Fruit fly (Drosophila melanogaster) whole organism, prepupa: Measurements from ENCODE around the gene CG34281.

Experiments used
- Blimp-1 ChIP-seq: fragments of 200-800 bp; sonication (Bioruptor generic); optimal IDR thresholded peaks from 3 replicates; lab custom pipeline; 2017; ENCODE audit warnings: missing biosample characterization, missing genetic modification characterization, mild to moderate bottlenecking, moderate library complexity, missing genetic modification reagents
- CG10631 ChIP-seq: fragments of 200-800 bp; sonication (Bioruptor generic); optimal IDR thresholded peaks from 2 replicates; lab custom pipeline; 2016; ENCODE audit warnings: missing biosample characterization, missing genetic modification characterization
- CG11294 ChIP-seq: fragments of 200-800 bp; sonication (Bioruptor generic); IDR thresholded peaks from 2 replicates; pipeline ENCODE4 v1.3.6; 2022; ENCODE audit warnings: missing biosample characterization, missing genetic modification characterization
- CG11902 ChIP-seq: fragments of 200-800 bp; sonication (Bioruptor generic); optimal IDR thresholded peaks from 3 replicates; lab custom pipeline; 2016; ENCODE audit warnings: missing biosample characterization, missing genetic modification characterization
- CG15336 ChIP-seq: fragments of 200-800 bp; sonication (Bioruptor generic); IDR thresholded peaks from 2 replicates; pipeline ENCODE4 v1.3.6; 2022; ENCODE audit warnings: missing biosample characterization, missing genetic modification characterization
- CG1621 ChIP-seq: fragments of 200-800 bp; sonication (Bioruptor generic); optimal IDR thresholded peaks from 3 replicates; lab custom pipeline; 2018; ENCODE audit warnings: missing biosample characterization, mild to moderate bottlenecking, missing genetic modification characterization
- CG16779 ChIP-seq: fragments of 200-800 bp; sonication (Bioruptor generic); optimal IDR thresholded peaks from 3 replicates; lab custom pipeline; 2017; ENCODE audit warnings: missing biosample characterization, mild to moderate bottlenecking, missing genetic modification characterization
- CG3032 ChIP-seq: fragments of 200-800 bp; optimal IDR thresholded peaks from 2 replicates; lab custom pipeline; 2019; ENCODE audit warnings: missing biosample characterization, mild to moderate bottlenecking, missing genetic modification characterization, moderate library complexity
- CG31627 ChIP-seq: fragments of 200-800 bp; sonication (Bioruptor generic); optimal IDR thresholded peaks from 3 replicates; lab custom pipeline; 2016; ENCODE audit warnings: missing biosample characterization, missing genetic modification characterization
- CG32006 ChIP-seq: fragments of 200-800 bp; sonication (Bioruptor generic); optimal IDR thresholded peaks from 3 replicates; lab custom pipeline; 2017; ENCODE audit warnings: missing biosample characterization, mild to moderate bottlenecking, missing genetic modification characterization
- CG34406 ChIP-seq: fragments of 200-800 bp; sonication (Bioruptor generic); optimal IDR thresholded peaks from 3 replicates; lab custom pipeline; 2016; ENCODE audit warnings: missing biosample characterization, missing genetic modification characterization
- CG3919 ChIP-seq: fragments of 200-800 bp; sonication (Bioruptor generic); optimal IDR thresholded peaks from 3 replicates; lab custom pipeline; 2016; ENCODE audit warnings: missing biosample characterization, missing genetic modification characterization
- CG4318 ChIP-seq: fragments of 200-800 bp; sonication (Bioruptor generic); optimal IDR thresholded peaks from 3 replicates; lab custom pipeline; 2017; ENCODE audit warnings: missing biosample characterization, mild to moderate bottlenecking, missing genetic modification characterization
- CG6163 ChIP-seq: fragments of 200-800 bp; sonication (Bioruptor generic); IDR thresholded peaks from 3 replicates; pipeline ENCODE4 v1.3.6; 2022; ENCODE audit warnings: missing biosample characterization, missing genetic modification characterization
- CG6792 ChIP-seq: fragments of 200-800 bp; sonication (Bioruptor generic); optimal IDR thresholded peaks from 3 replicates; lab custom pipeline; 2016; ENCODE audit warnings: missing biosample characterization, missing genetic modification characterization
- CG6808 ChIP-seq: fragments of 200-800 bp; sonication (Bioruptor generic); optimal IDR thresholded peaks from 3 replicates; lab custom pipeline; 2017; ENCODE audit warnings: missing biosample characterization, missing genetic modification characterization, mild to moderate bottlenecking, moderate library complexity, missing genetic modification reagents
- CG6854 ChIP-seq: fragments of 200-800 bp; sonication (Bioruptor generic); optimal IDR thresholded peaks from 2 replicates; lab custom pipeline; 2017; ENCODE audit warnings: missing biosample characterization, mild to moderate bottlenecking, missing genetic modification characterization
- CG7368 ChIP-seq: fragments of 200-800 bp; sonication (Bioruptor generic); optimal IDR thresholded peaks from 3 replicates; lab custom pipeline; 2016; ENCODE audit warnings: missing biosample characterization, missing genetic modification characterization
- CG8119 ChIP-seq: fragments of 200-800 bp; sonication (Bioruptor generic); IDR thresholded peaks from 3 replicates; pipeline ENCODE4 v1.3.6; 2022; ENCODE audit warnings: missing biosample characterization, missing genetic modification characterization
- CG8632 ChIP-seq: fragments of 200-800 bp; sonication (Bioruptor generic); optimal IDR thresholded peaks from 3 replicates; lab custom pipeline; 2016; ENCODE audit warnings: missing biosample characterization, missing genetic modification characterization
- CG9139 ChIP-seq: fragments of 200-800 bp; sonication (Bioruptor generic); optimal IDR thresholded peaks from 3 replicates; lab custom pipeline; 2017; ENCODE audit warnings: missing biosample characterization, mild to moderate bottlenecking, missing genetic modification characterization
- Eip75B ChIP-seq: fragments of 200-800 bp; sonication (Bioruptor generic); optimal IDR thresholded peaks from 3 replicates; lab custom pipeline; 2016; ENCODE audit warnings: missing biosample characterization, missing genetic modification characterization
- Eip78C ChIP-seq: fragments of 200-800 bp; sonication (Bioruptor generic); peaks from one replicate; lab custom pipeline; 2016; ENCODE audit warnings: missing biosample characterization, missing genetic modification characterization
- Eip93F ChIP-seq: fragments of 200-800 bp; sonication (Bioruptor generic); optimal IDR thresholded peaks from 2 replicates; lab custom pipeline; 2016; ENCODE audit warnings: missing biosample characterization, mild to moderate bottlenecking, missing genetic modification characterization
- Ets21C ChIP-seq: fragments of 200-800 bp; sonication (Bioruptor generic); optimal IDR thresholded peaks from 3 replicates; lab custom pipeline; 2016; ENCODE audit warnings: missing biosample characterization, missing genetic modification characterization
- Ets96B ChIP-seq: fragments of 200-800 bp; optimal IDR thresholded peaks from 2 replicates; lab custom pipeline; 2019; ENCODE audit warnings: missing biosample characterization, mild to moderate bottlenecking, missing genetic modification characterization, moderate library complexity
- Hr38 ChIP-seq: sonication (Bioruptor generic); optimal IDR thresholded peaks from 2 replicates; lab custom pipeline; 2016; ENCODE audit warnings: missing biosample characterization, missing genetic modification characterization
- Hr39 ChIP-seq: fragments of 200-800 bp; sonication (Bioruptor generic); optimal IDR thresholded peaks from 2 replicates; lab custom pipeline; 2016; ENCODE audit warnings: missing biosample characterization, missing genetic modification characterization
- Hr4 ChIP-seq: fragments of 200-800 bp; sonication (Bioruptor generic); optimal IDR thresholded peaks from 3 replicates; lab custom pipeline; 2016; ENCODE audit warnings: missing biosample characterization, missing genetic modification characterization
- Met ChIP-seq: fragments of 200-800 bp; sonication (Bioruptor generic); optimal IDR thresholded peaks from 3 replicates; lab custom pipeline; 2016; ENCODE audit warnings: missing biosample characterization, missing genetic modification characterization
- OdsH ChIP-seq: fragments of 200-800 bp; sonication (Bioruptor generic); optimal IDR thresholded peaks from 3 replicates; lab custom pipeline; 2016; ENCODE audit warnings: missing biosample characterization, missing genetic modification characterization
- Smox ChIP-seq: fragments of 200-800 bp; sonication (Bioruptor generic); optimal IDR thresholded peaks from 3 replicates; lab custom pipeline; 2016; ENCODE audit warnings: missing biosample characterization, missing genetic modification characterization
- Sox102F ChIP-seq: fragments of 200-800 bp; sonication (Bioruptor generic); optimal IDR thresholded peaks from 2 replicates; lab custom pipeline; 2016; ENCODE audit warnings: missing biosample characterization, mild to moderate bottlenecking, missing genetic modification characterization
- Sox14 ChIP-seq: fragments of 200-800 bp; sonication (Bioruptor generic); optimal IDR thresholded peaks from 3 replicates; lab custom pipeline; 2016; ENCODE audit warnings: missing biosample characterization, missing genetic modification characterization
- Sox15 ChIP-seq: fragments of 200-800 bp; sonication (Bioruptor generic); optimal IDR thresholded peaks from 3 replicates; lab custom pipeline; 2016; ENCODE audit warnings: missing biosample characterization, missing genetic modification characterization
- cyc ChIP-seq: fragments of 200-800 bp; sonication (Bioruptor generic); optimal IDR thresholded peaks from 3 replicates; lab custom pipeline; 2016; ENCODE audit warnings: missing biosample characterization, missing genetic modification characterization
- dac ChIP-seq: fragments of 200-800 bp; sonication (Bioruptor generic); optimal IDR thresholded peaks from 2 replicates; lab custom pipeline; 2017; ENCODE audit warnings: missing biosample characterization, mild to moderate bottlenecking, missing genetic modification characterization
- dsx ChIP-seq: fragments of 200-800 bp; optimal IDR thresholded peaks from 3 replicates; lab custom pipeline; 2019; ENCODE audit warnings: missing biosample characterization, mild to moderate bottlenecking, missing genetic modification characterization, moderate library complexity; ENCODE audit not compliant: poor library complexity, severe bottlenecking
- eg ChIP-seq: fragments of 200-800 bp; sonication (Bioruptor generic); IDR thresholded peaks from 3 replicates; pipeline ENCODE4 v1.3.6; 2022; ENCODE audit warnings: missing biosample characterization, missing genetic modification characterization
- esn ChIP-seq: fragments of 200-800 bp; sonication (Bioruptor generic); optimal IDR thresholded peaks from 2 replicates; lab custom pipeline; 2016; ENCODE audit warnings: missing biosample characterization, mild to moderate bottlenecking, missing genetic modification characterization, moderate library complexity
- fd85E ChIP-seq: fragments of 200-800 bp; sonication (Bioruptor generic); optimal IDR thresholded peaks from 3 replicates; lab custom pipeline; 2016; ENCODE audit warnings: missing biosample characterization, missing genetic modification characterization
- fkh ChIP-seq: fragments of 200-800 bp; sonication (Bioruptor generic); optimal IDR thresholded peaks from 3 replicates; lab custom pipeline; 2017; ENCODE audit warnings: missing biosample characterization, mild to moderate bottlenecking, missing genetic modification characterization, moderate library complexity
- lz ChIP-seq: fragments of 200-800 bp; sonication (Bioruptor generic); optimal IDR thresholded peaks from 3 replicates; lab custom pipeline; 2016; ENCODE audit warnings: missing biosample characterization, missing genetic modification characterization
- net ChIP-seq: fragments of 200-800 bp; sonication (Bioruptor generic); optimal IDR thresholded peaks from 3 replicates; lab custom pipeline; 2016; ENCODE audit warnings: missing biosample characterization, missing genetic modification characterization
- pdm3 ChIP-seq: fragments of 200-800 bp; sonication (Bioruptor generic); optimal IDR thresholded peaks from 3 replicates; lab custom pipeline; 2016; ENCODE audit warnings: missing biosample characterization, missing genetic modification characterization
- salr ChIP-seq, 2 experiments: fragments of 200-800 bp; sonication (Bioruptor generic); optimal IDR thresholded peaks; 3 replicates each; lab custom pipeline; 2016 to 2018; ENCODE audit warnings: missing biosample characterization in 2 of 2, missing genetic modification characterization in 2 of 2, mild to moderate bottlenecking in 1 of 2
- spab ChIP-seq: fragments of 200-800 bp; sonication (Bioruptor generic); optimal IDR thresholded peaks from 2 replicates; lab custom pipeline; 2017; ENCODE audit warnings: missing biosample characterization, mild to moderate bottlenecking, missing genetic modification characterization, missing genetic modification reagents
- svp ChIP-seq: fragments of 200-800 bp; sonication (Bioruptor generic); peaks from one replicate; lab custom pipeline; 2016; ENCODE audit warnings: missing biosample characterization, missing genetic modification characterization
- topi ChIP-seq: fragments of 200-800 bp; sonication (Bioruptor generic); optimal IDR thresholded peaks from 3 replicates; lab custom pipeline; 2016; ENCODE audit warnings: missing biosample characterization, missing genetic modification characterization
- vri ChIP-seq: fragments of 200-800 bp; sonication (Bioruptor generic); optimal IDR thresholded peaks from 3 replicates; lab custom pipeline; 2016; ENCODE audit warnings: missing biosample characterization, mild to moderate bottlenecking, missing genetic modification characterization

Gene CG34281

DNA sequence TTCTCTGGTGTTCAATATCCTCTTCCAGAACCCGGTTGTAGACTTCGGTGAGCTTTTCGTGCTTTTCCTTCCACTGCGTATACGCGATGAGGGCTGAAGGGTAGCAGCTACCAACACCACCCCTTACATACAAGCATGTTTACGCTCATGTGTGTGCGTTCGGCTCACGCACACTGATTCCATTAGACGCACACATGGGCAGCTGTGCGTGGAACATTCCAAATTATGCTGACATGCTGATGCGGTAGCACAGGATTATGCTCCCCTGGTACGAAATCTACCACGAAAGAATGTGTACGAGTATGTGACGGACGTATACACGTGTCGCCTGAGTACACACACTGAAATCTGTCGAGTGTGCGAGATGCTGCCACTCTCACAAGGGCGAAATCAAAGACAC, 9.0 kb upstream of the CG34281 start:
- peak; percentile 25 for TF ChIP-seq vri (GFP tag; lab: Kevin White, UChicago)
- TF ChIP-seq CG34406 (GFP tag; lab: Kevin White, UChicago) = no peak

DNA sequence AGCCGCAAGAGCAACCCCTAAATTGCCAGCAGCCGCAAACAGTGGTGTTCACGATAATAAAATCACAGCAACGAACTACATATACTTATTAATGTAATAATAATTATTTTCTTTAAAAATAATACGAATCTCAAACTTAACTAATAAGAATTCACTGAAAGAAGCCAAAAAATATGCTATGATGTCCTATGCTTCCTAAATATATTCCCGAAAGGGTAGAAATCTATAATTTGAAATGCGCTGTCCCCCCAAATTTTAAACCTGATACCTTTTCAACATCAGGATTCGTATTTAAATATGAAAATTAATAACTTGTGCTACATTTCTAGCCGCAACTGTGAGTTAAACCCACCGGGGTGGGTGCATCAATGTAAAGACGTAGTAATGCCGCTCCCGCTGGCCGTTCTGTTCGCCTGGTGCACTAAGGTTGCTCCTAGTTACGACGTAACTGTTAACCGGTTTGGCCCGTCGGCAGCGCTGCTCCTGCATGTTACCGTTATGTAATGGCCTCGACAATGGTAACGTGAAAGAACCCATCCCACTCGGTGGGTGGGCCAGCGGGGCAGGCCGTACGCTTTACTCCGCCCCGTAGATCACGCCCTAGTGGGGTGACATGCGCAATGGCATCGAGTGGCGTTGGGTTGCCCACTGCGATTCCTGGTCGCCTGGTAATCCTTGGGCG, 8.3 kb upstream of the CG34281 start:
- TF ChIP-seq Hr4 (GFP tag; lab: Kevin White, UChicago) = peak; percentile 22
- TF ChIP-seq Met = peak; percentile 17
- peak; percentile 12 for TF ChIP-seq Sox14 (GFP tag; lab: Kevin White, UChicago)
- TF ChIP-seq CG7368 (GFP tag; lab: Kevin White, UChicago) = no peak
- TF ChIP-seq Smox (GFP tag; lab: Kevin White, UChicago) = peak; percentile 43
- peak; percentile 15 for TF ChIP-seq Sox15 (GFP tag; lab: Kevin White, UChicago)
- TF ChIP-seq pdm3 (GFP tag; lab: Kevin White, UChicago) = no peak
- no peak for TF ChIP-seq Eip75B (GFP tag; lab: Kevin White, UChicago)
- peak; percentile 21 for TF ChIP-seq CG3919 (GFP tag; lab: Kevin White, UChicago)
- peak; percentile 37 for TF ChIP-seq CG15336 (GFP tag; lab: Robert Waterston, UW)
- peak; percentile 25 for TF ChIP-seq net (GFP tag; lab: Kevin White, UChicago)
- TF ChIP-seq Ets96B = peak; percentile 66
- no peak for TF ChIP-seq Hr38 (GFP tag; lab: Kevin White, UChicago)
- peak; percentile 44 for TF ChIP-seq CG16779 (tag; lab: Kevin White, UChicago)
- peak; percentile 61 for TF ChIP-seq spab
- peak; percentile 55 for TF ChIP-seq CG10631
- TF ChIP-seq Hr39 = peak; percentile 2
- TF ChIP-seq CG6808 = peak; percentile 65
- TF ChIP-seq lz (GFP tag; lab: Kevin White, UChicago) = no peak
- peak; percentile 50 for TF ChIP-seq OdsH (GFP tag; lab: Kevin White, UChicago)
- peak; percentile 11 for TF ChIP-seq CG11902 (GFP tag; lab: Kevin White, UChicago)
- TF ChIP-seq CG8119 = peak; percentile 51
- TF ChIP-seq CG32006 (GFP tag; lab: Kevin White, UChicago) = peak; percentile 73
- TF ChIP-seq Eip93F (GFP tag; lab: Kevin White, UChicago) = no peak
- peak; percentile 58 for TF ChIP-seq dsx (GFP tag; lab: Kevin White, UChicago)
- TF ChIP-seq Eip78C (GFP tag; lab: Kevin White, UChicago) = peak; percentile 88
- peak; percentile 50 for TF ChIP-seq CG4318 (GFP tag; lab: Kevin White, UChicago)
- TF ChIP-seq dac (GFP tag; lab: Kevin White, UChicago) = peak; percentile 3
- TF ChIP-seq salr (GFP tag; optimal IDR thresholded peaks at IDR 0.05; lab: Kevin White, UChicago) = peak in 1 of 2 experiments; percentile 39
- peak; percentile 27 for TF ChIP-seq CG31627
- peak; percentile 33 for TF ChIP-seq CG8632 (GFP tag; lab: Kevin White, UChicago)
- TF ChIP-seq CG9139 (GFP tag; lab: Kevin White, UChicago) = peak; percentile 19
- TF ChIP-seq CG3032 = no peak
- peak; percentile 37 for TF ChIP-seq topi
- peak; percentile 24; the same call in 1 of the 2 replicates for TF ChIP-seq CG11294 (GFP tag; lab: Robert Waterston, UW)
- no peak for TF ChIP-seq CG6163
- peak; percentile 20 for TF ChIP-seq Blimp-1 (GFP tag; lab: Kevin White, UChicago)
- TF ChIP-seq CG6792 = peak; percentile 39
- TF ChIP-seq fd85E (GFP tag; lab: Kevin White, UChicago) = no peak
- no peak for TF ChIP-seq esn (GFP tag; lab: Kevin White, UChicago)
- TF ChIP-seq CG1621 (tag; lab: Kevin White, UChicago) = peak; percentile 22
- TF ChIP-seq cyc (GFP tag; lab: Kevin White, UChicago) = peak; percentile 12
- TF ChIP-seq Sox102F (GFP tag; lab: Kevin White, UChicago) = peak; percentile 43
- no peak for TF ChIP-seq CG6854 (GFP tag; lab: Kevin White, UChicago)
- peak; percentile 10 for TF ChIP-seq fkh (GFP tag; lab: Kevin White, UChicago)
- peak; percentile 45; the same call in 1 of the 3 replicates for TF ChIP-seq eg
- TF ChIP-seq Ets21C (GFP tag; lab: Kevin White, UChicago) = no peak
- peak; percentile 45 for TF ChIP-seq svp (GFP tag; lab: Kevin White, UChicago)
